Worm (Caenorhabditis elegans) whole organism, early embryonic: ENCODE data around the gene F10A3.11.

Experiments used
- B0310.2 ChIP-seq: sonication (generic microtip); optimal IDR thresholded peaks from 2 replicates; lab custom pipeline; 2016; ENCODE audit warnings: mild to moderate bottlenecking, missing genetic modification characterization, missing compliant biosample characterization
- F13C5.2 ChIP-seq: sonication (generic microtip); optimal IDR thresholded peaks from 2 replicates; lab custom pipeline; 2017; ENCODE audit warnings: mild to moderate bottlenecking, missing genetic modification characterization, inconsistent platforms, missing compliant biosample characterization
- aly-1 ChIP-seq: sonication (generic microtip); optimal IDR thresholded peaks from 2 replicates; lab custom pipeline; 2016; ENCODE audit warnings: missing genetic modification characterization, missing compliant biosample characterization
- ama-1 ChIP-seq: fragments of 150-350 bp; optimal IDR thresholded peaks from 2 replicates; lab custom pipeline; 2014
- ceh-13 ChIP-seq: fragments of 200-800 bp; sonication (Bioruptor generic); optimal IDR thresholded peaks from 2 replicates; lab custom pipeline; 2018; ENCODE audit warnings: mild to moderate bottlenecking, missing genetic modification characterization, missing compliant biosample characterization
- ceh-36 ChIP-seq: sonication (generic microtip); optimal IDR thresholded peaks from 2 replicates; lab custom pipeline; 2016; ENCODE audit warnings: missing genetic modification characterization, inconsistent platforms, missing compliant biosample characterization
- ets-7 ChIP-seq: sonication (generic microtip); optimal IDR thresholded peaks from 2 replicates; lab custom pipeline; 2016; ENCODE audit warnings: missing genotype, missing genetic modification characterization, missing compliant biosample characterization
- flt-1 ChIP-seq: fragments of 200-800 bp; sonication (Bioruptor generic); IDR thresholded peaks from 2 replicates; pipeline ENCODE4 v1.3.6; 2022; ENCODE audit warnings: missing genetic modification characterization, missing compliant biosample characterization
- hmbx-1 ChIP-seq: sonication (generic microtip); optimal IDR thresholded peaks from 2 replicates; lab custom pipeline; 2016; ENCODE audit warnings: mild to moderate bottlenecking, missing genetic modification characterization, missing compliant biosample characterization
- hmg-4 ChIP-seq: fragments of 200-800 bp; sonication (Bioruptor generic); optimal IDR thresholded peaks from 2 replicates; lab custom pipeline; 2018; ENCODE audit warnings: mild to moderate bottlenecking, missing genetic modification characterization, missing compliant biosample characterization
- hnd-1 ChIP-seq: sonication (generic microtip); optimal IDR thresholded peaks from 2 replicates; lab custom pipeline; 2016; ENCODE audit warnings: missing genetic modification characterization, missing compliant biosample characterization
- pes-1 ChIP-seq: fragments of 200-800 bp; sonication (Bioruptor generic); IDR thresholded peaks from 2 replicates; pipeline ENCODE4 v1.3.6; 2022; ENCODE audit warnings: missing genetic modification reagents, missing genetic modification characterization, missing compliant biosample characterization
- scrt-1 ChIP-seq: fragments of 200-800 bp; sonication (Bioruptor generic); IDR thresholded peaks from 2 replicates; pipeline ENCODE4 v1.3.6; 2022; ENCODE audit warnings: missing genetic modification characterization, missing compliant biosample characterization
- sea-1 ChIP-seq: fragments of 200-800 bp; sonication (Bioruptor generic); conservative IDR thresholded peaks from 2 replicates; pipeline ENCODE4 v1.3.6; 2022; ENCODE audit warnings: missing genetic modification characterization, missing compliant biosample characterization
- tbx-11 ChIP-seq: fragments of 200-800 bp; sonication (Bioruptor generic); IDR thresholded peaks from 2 replicates; pipeline ENCODE4 v1.3.6; 2022; ENCODE audit warnings: missing genetic modification characterization, missing compliant biosample characterization
- tbx-37 ChIP-seq: fragments of 200-800 bp; sonication (Bioruptor generic); conservative IDR thresholded peaks from 2 replicates; pipeline ENCODE4 v1.3.6; 2022; ENCODE audit warnings: missing genetic modification reagents, missing genetic modification characterization, missing compliant biosample characterization
- tra-4 ChIP-seq: sonication (generic microtip); optimal IDR thresholded peaks from 2 replicates; lab custom pipeline; 2017; ENCODE audit warnings: missing genetic modification characterization, missing compliant biosample characterization

F10A3.11 gene

ce11 chrV:16182918-16183317, 20.4 kb downstream of the F10A3.11 start, which contains the start of gene srh-277:
TSS of gene srh-277 (plus strand) at chrV:16183218.
- TF ChIP-seq scrt-1 (no peak), aly-1 (tag; lab: Kevin White, UChicago) (no peak), hnd-1 (tag; lab: Kevin White, UChicago) (no peak), F13C5.2 (tag; lab: Kevin White, UChicago) (no peak), B0310.2 (tag; lab: Kevin White, UChicago) (no peak), tbx-11 (GFP tag; lab: Robert Waterston, UW) (no peak), ceh-36 (tag; lab: Kevin White, UChicago) (no peak), hmbx-1 (tag; lab: Kevin White, UChicago) (no peak), tra-4 (no peak), flt-1 (no peak), ceh-13 (GFP tag; lab: Kevin White, UChicago) (no peak), sea-1 (GFP tag; lab: Robert Waterston, UW) (no peak)

ce11 chrV:16183357-16183756, 20.9 kb downstream of the F10A3.11 start, which contains the start of gene srz-14:
TSS of gene srz-14 (plus strand) at chrV:16183657.
- TF ChIP-seq B0310.2 (tag; lab: Kevin White, UChicago), result no peak
- TF ChIP-seq ama-1 (lab: Kevin White, UChicago), result no peak
- TF ChIP-seq pes-1, result no peak

ce11 chrV:16190485-16190884, 28.0 kb downstream of the F10A3.11 start, which contains the start of gene srh-281:
TSS of gene srh-281 (plus strand) at chrV:16190785.
- TF ChIP-seq hmbx-1 (tag; lab: Kevin White, UChicago) (no peak), ama-1 (lab: Kevin White, UChicago) (no peak), ets-7 (tag; lab: Kevin White, UChicago) (no peak), scrt-1 (no peak), flt-1 (no peak), tbx-37 (no peak), sea-1 (GFP tag; lab: Robert Waterston, UW) (no peak), F13C5.2 (tag; lab: Kevin White, UChicago) (no peak), tbx-11 (GFP tag; lab: Robert Waterston, UW) (no peak), ceh-36 (tag; lab: Kevin White, UChicago) (no peak), hnd-1 (tag; lab: Kevin White, UChicago) (no peak), B0310.2 (tag; lab: Kevin White, UChicago) (no peak), aly-1 (tag; lab: Kevin White, UChicago) (no peak), ceh-13 (GFP tag; lab: Kevin White, UChicago) (no peak)

ce11 chrV:16192114-16192513, 29.6 kb downstream of the F10A3.11 start, which contains the start of gene srh-279:
TSS of gene srh-279 (plus strand) at chrV:16192414.
- TF ChIP-seq ceh-13 (GFP tag; lab: Kevin White, UChicago) (no peak), scrt-1 (no peak), F13C5.2 (tag; lab: Kevin White, UChicago) (no peak), ama-1 (lab: Kevin White, UChicago) (no peak), ets-7 (tag; lab: Kevin White, UChicago) (no peak), B0310.2 (tag; lab: Kevin White, UChicago) (no peak), tbx-37 (no peak), hmg-4 (GFP tag; lab: Kevin White, UChicago) (no peak), hmbx-1 (tag; lab: Kevin White, UChicago) (no peak), ceh-36 (tag; lab: Kevin White, UChicago) (no peak), tbx-11 (GFP tag; lab: Robert Waterston, UW) (no peak), pes-1 (no peak), flt-1 (no peak), hnd-1 (tag; lab: Kevin White, UChicago) (no peak), sea-1 (GFP tag; lab: Robert Waterston, UW) (no peak), aly-1 (tag; lab: Kevin White, UChicago) (no peak)

- no peak for TF ChIP-seq sea-1 (GFP tag; lab: Robert Waterston, UW)
- TF ChIP-seq tbx-11 (GFP tag; lab: Robert Waterston, UW), result no peak
- TF ChIP-seq hmg-4 (GFP tag; lab: Kevin White, UChicago), result no peak
- TF ChIP-seq ama-1 (lab: Kevin White, UChicago), result no peak
Measured at ce11 chrV:16194639-16195038, 32.2 kb downstream of the F10A3.11 start, which contains the start of gene rabr-4. TSS of gene rabr-4 (plus strand) at chrV:16194939.

- TF ChIP-seq tra-4 (no peak), pes-1 (no peak), tbx-37 (no peak), aly-1 (tag; lab: Kevin White, UChicago) (no peak), hmg-4 (GFP tag; lab: Kevin White, UChicago) (no peak), ets-7 (tag; lab: Kevin White, UChicago) (no peak), B0310.2 (tag; lab: Kevin White, UChicago) (no peak), scrt-1 (no peak), sea-1 (GFP tag; lab: Robert Waterston, UW) (no peak), ceh-13 (GFP tag; lab: Kevin White, UChicago) (no peak), hnd-1 (tag; lab: Kevin White, UChicago) (no peak), ceh-36 (tag; lab: Kevin White, UChicago) (no peak), tbx-11 (GFP tag; lab: Robert Waterston, UW) (no peak), F13C5.2 (tag; lab: Kevin White, UChicago) (no peak), ama-1 (lab: Kevin White, UChicago) (no peak), hmbx-1 (tag; lab: Kevin White, UChicago) (no peak), flt-1 (no peak)
Measured at ce11 chrV:16195379-16195778, 32.9 kb downstream of the F10A3.11 start, which contains the start of gene rabr-3. TSS of gene rabr-3 (plus strand) at chrV:16195679.

ce11 chrV:16198016-16198415, 35.5 kb downstream of the F10A3.11 start, which contains the start of gene F11A5.5:
TSS of gene F11A5.5 (plus strand) at chrV:16198316.
- no peak for TF ChIP-seq sea-1 (GFP tag; lab: Robert Waterston, UW)
- no peak for TF ChIP-seq F13C5.2 (tag; lab: Kevin White, UChicago)
- TF ChIP-seq hnd-1 (tag; lab: Kevin White, UChicago), result no peak
- TF ChIP-seq ceh-36 (tag; lab: Kevin White, UChicago), result no peak
- no peak for TF ChIP-seq flt-1
